Worm (Caenorhabditis elegans): ENCODE measurements around the gene F41B4.3.

F41B4.3 gene

ce11 chrX:6867707-6868106 is 31.8 kb upstream of the F41B4.3 start (continued):
- TF ChIP-seq aly-2 (tag; optimal IDR thresholded peaks at IDR 0.05): no peak
- peak; percentile 31 for TF ChIP-seq swsn-7 (tag; optimal IDR thresholded peaks at IDR 0.05)
- no peak for TF ChIP-seq zag-1 (tag; optimal IDR thresholded peaks at IDR 0.05)
- peak in 1 of 2 experiments; percentile 8 for TF ChIP-seq ztf-11 (tag; optimal IDR thresholded peaks at IDR 0.05)
- peak; percentile 50 for TF ChIP-seq lin-14 (GFP tag; optimal IDR thresholded peaks at IDR 0.05)
- TF ChIP-seq efl-1 (optimal IDR thresholded peaks at IDR 0.05): peak in 1 of 2 experiments; percentile 14
- no peak for TF ChIP-seq efl-1 (GFP tag; optimal IDR thresholded peaks at IDR 0.05 in 1 of 2)
- TF ChIP-seq lir-3 (tag; optimal IDR thresholded peaks at IDR 0.05; ENCODE audit: poor library complexity): peak; percentile 35
- no peak for TF ChIP-seq Y116A8C.19 (tag; optimal IDR thresholded peaks at IDR 0.05; ENCODE audit: borderline replicate concordance)
- TF ChIP-seq hpl-2 (GFP tag; optimal IDR thresholded peaks at IDR 0.05): no peak
- TF ChIP-seq ceh-82 (tag; optimal IDR thresholded peaks at IDR 0.05): peak in 1 of 3 experiments; percentile 15
- no peak for TF ChIP-seq ama-1 (optimal IDR thresholded peaks at IDR 0.05)
- TF ChIP-seq elt-2 (tag; optimal IDR thresholded peaks at IDR 0.05): peak; percentile 49
- no peak for TF ChIP-seq lsy-2 (tag; optimal IDR thresholded peaks at IDR 0.05)
- TF ChIP-seq F16B12.6 (tag; optimal IDR thresholded peaks at IDR 0.05): no peak
- no peak for TF ChIP-seq lin-13 (GFP tag; optimal IDR thresholded peaks at IDR 0.05)
- TF ChIP-seq mdl-1 (tag; optimal IDR thresholded peaks at IDR 0.05): peak in 1 of 2 experiments; percentile 13
- peak; percentile 83 for TF ChIP-seq nhr-85 (tag)
- peak; percentile 66 for TF ChIP-seq mep-1 (tag; optimal IDR thresholded peaks at IDR 0.05)
- peak; percentile 54; the same call in 1 of the 2 replicates for TF ChIP-seq grh-1 (GFP tag; IDR thresholded peaks at IDR 0.05)
- no peak for TF ChIP-seq sup-37 (GFP tag; optimal IDR thresholded peaks at IDR 0.05)
- TF ChIP-seq sptf-1 (tag; optimal IDR thresholded peaks at IDR 0.05): no peak
- TF ChIP-seq nhr-77 (tag; optimal IDR thresholded peaks at IDR 0.05): peak; percentile 7
- TF ChIP-seq nhr-20 (tag; optimal IDR thresholded peaks at IDR 0.05): peak; percentile 51
- no peak for TF ChIP-seq unc-98 (GFP tag; IDR thresholded peaks at IDR 0.05)
- no peak for TF ChIP-seq egl-13 (tag; optimal IDR thresholded peaks at IDR 0.05)
- no peak for TF ChIP-seq lin-35 (GFP tag; optimal IDR thresholded peaks at IDR 0.05)
- no peak for TF ChIP-seq isw-1 (GFP tag; IDR thresholded peaks at IDR 0.05)

ce11 chrX:6866900-6867299 is 31.0 kb upstream of the F41B4.3 start:
- TF ChIP-seq lin-39 (tag; optimal IDR thresholded peaks at IDR 0.05) (no peak), ztf-4 (tag; optimal IDR thresholded peaks at IDR 0.05) (no peak), aly-2 (tag; optimal IDR thresholded peaks at IDR 0.05) (no peak), nhr-28 (tag; optimal IDR thresholded peaks at IDR 0.05) (no peak), snu-23 (GFP tag; optimal IDR thresholded peaks at IDR 0.05) (no peak), dsc-1 (tag; optimal IDR thresholded peaks at IDR 0.05) (no peak)

- TF ChIP-seq unc-86 (tag; optimal IDR thresholded peaks at IDR 0.05) (no peak), fkh-8 (tag; optimal IDR thresholded peaks at IDR 0.05) (peak; percentile 31)
These were observed 29.9 kb upstream of the F41B4.3 start, which contains the start of gene odr-10 for ce11 chrX:6865839-6866238. odr-10 (minus strand) TSS chrX:6865939.

ce11 chrX:6863032-6863431 is 27.1 kb upstream of the F41B4.3 start, which contains the start of gene nep-4:
nep-4 (minus strand) TSS chrX:6863424.
- no peak for TF ChIP-seq zag-1 (tag; optimal IDR thresholded peaks at IDR 0.05)
- no peak for TF ChIP-seq nhr-90 (tag; optimal IDR thresholded peaks at IDR 0.05; ENCODE audit: poor library complexity)
- no peak for TF ChIP-seq unc-86 (tag; optimal IDR thresholded peaks at IDR 0.05)
- TF ChIP-seq nhr-237 (tag; optimal IDR thresholded peaks at IDR 0.05): no peak
- TF ChIP-seq lin-14 (GFP tag; optimal IDR thresholded peaks at IDR 0.05): no peak
- TF ChIP-seq nhr-85 (tag): no peak
- no peak for TF ChIP-seq tlp-1 (tag; optimal IDR thresholded peaks at IDR 0.05)
- no peak for TF ChIP-seq ces-1 (GFP tag; optimal IDR thresholded peaks at IDR 0.05)
- no peak for TF ChIP-seq ceh-88 (GFP tag; IDR thresholded peaks at IDR 0.05)
- TF ChIP-seq ets-5 (GFP tag; IDR thresholded peaks at IDR 0.05): no peak
- no peak for TF ChIP-seq Y116A8C.19 (tag; optimal IDR thresholded peaks at IDR 0.05; ENCODE audit: borderline replicate concordance)
- no peak for TF ChIP-seq elt-2 (tag; optimal IDR thresholded peaks at IDR 0.05)
- TF ChIP-seq hpl-2 (GFP tag; optimal IDR thresholded peaks at IDR 0.05): no peak
- no peak for TF ChIP-seq C16A3.4 (tag; optimal IDR thresholded peaks at IDR 0.05)

Data from whole organism, L1 larva.